Worm (Caenorhabditis elegans): ENCODE results near the gene T06E8.2.

ce11 chrV:10000760-10001159 is 35.5 kb downstream of the T06E8.2 start, which contains the start of gene K08H10.10:
- TF ChIP-seq ceh-14 (tag; optimal IDR thresholded peaks at IDR 0.05) (no peak), hlh-8 (tag; optimal IDR thresholded peaks at IDR 0.05) (no peak), T23F11.4 (GFP tag; optimal IDR thresholded peaks at IDR 0.05) (no peak), ets-4 (tag; optimal IDR thresholded peaks at IDR 0.05) (no peak), pqm-1 (tag; optimal IDR thresholded peaks at IDR 0.05) (no peak), hlh-15 (tag; optimal IDR thresholded peaks at IDR 0.05) (no peak), sox-4 (tag; optimal IDR thresholded peaks at IDR 0.05) (no peak), K09A11.1 (tag; optimal IDR thresholded peaks at IDR 0.05; ENCODE audit: insufficient read depth) (no peak), ceh-34 (tag; optimal IDR thresholded peaks at IDR 0.05) (no peak), ref-2 (tag; optimal IDR thresholded peaks at IDR 0.05) (no peak), ama-1 (optimal IDR thresholded peaks at IDR 0.05) (no peak)

Data from whole organism, late embryonic.